Fruit fly (Drosophila melanogaster) whole organism, embryonic: ENCODE data around the gene CG7080.
A peak's percentile ranks its signal among the peaks of the same experiment; 100 is the strongest.

Experiments
- CG10366 ChIP-seq: fragments of 200-800 bp; sonication (Bioruptor generic); IDR thresholded peaks from 2 replicates; pipeline ENCODE4 v1.3.6; 2022; ENCODE audit warnings: missing biosample characterization, missing genetic modification characterization
- CG10959 ChIP-seq: fragments of 200-800 bp; sonication (Bioruptor generic); IDR thresholded peaks from 2 replicates; pipeline ENCODE4 v1.3.6; 2022; ENCODE audit warnings: missing biosample characterization, missing genetic modification characterization
- CG10979 ChIP-seq: fragments of 200-800 bp; sonication (Bioruptor generic); optimal IDR thresholded peaks from 2 replicates; lab custom pipeline; 2018; ENCODE audit warnings: missing biosample characterization, mild to moderate bottlenecking, missing genetic modification characterization, moderate library complexity
- CG11456 ChIP-seq: fragments of 200-800 bp; sonication (Bioruptor generic); IDR thresholded peaks from 3 replicates; pipeline ENCODE4 v1.3.6; 2022; ENCODE audit warnings: missing biosample characterization, missing genetic modification characterization
- CG12769 ChIP-seq: fragments of 200-800 bp; sonication (Bioruptor generic); optimal IDR thresholded peaks from 2 replicates; lab custom pipeline; 2019; ENCODE audit warnings: missing biosample characterization, mild to moderate bottlenecking, missing genetic modification characterization, moderate library complexity
- CG14860 ChIP-seq: fragments of 200-800 bp; sonication (Bioruptor generic); IDR thresholded peaks from 3 replicates; pipeline ENCODE4 v1.3.6; 2022; ENCODE audit warnings: missing biosample characterization, missing genetic modification characterization; ENCODE audit not compliant: partially characterized antibody
- CG17328 ChIP-seq: fragments of 200-800 bp; sonication (Bioruptor generic); IDR thresholded peaks from 2 replicates; pipeline ENCODE4 v1.3.6; 2022; ENCODE audit warnings: missing biosample characterization, missing genetic modification characterization
- CG17385 ChIP-seq: fragments of 200-800 bp; sonication (Bioruptor generic); optimal IDR thresholded peaks from 3 replicates; lab custom pipeline; 2018; ENCODE audit warnings: missing biosample characterization, mild to moderate bottlenecking, missing genetic modification characterization
- CG1832 ChIP-seq: fragments of 200-800 bp; sonication (Bioruptor generic); optimal IDR thresholded peaks from 2 replicates; lab custom pipeline; 2017; ENCODE audit warnings: missing biosample characterization, mild to moderate bottlenecking, missing genetic modification characterization, inconsistent platforms
- CG18764 ChIP-seq: fragments of 200-800 bp; sonication (Bioruptor generic); optimal IDR thresholded peaks from 3 replicates; lab custom pipeline; 2016; ENCODE audit warnings: missing biosample characterization, missing genetic modification characterization
- CG2202 ChIP-seq: fragments of 200-800 bp; sonication (Bioruptor generic); optimal IDR thresholded peaks from 2 replicates; lab custom pipeline; 2018; ENCODE audit warnings: missing biosample characterization, mild to moderate bottlenecking, missing genetic modification characterization
- CG2875 ChIP-seq: fragments of 200-800 bp; sonication (Bioruptor generic); optimal IDR thresholded peaks from 2 replicates; lab custom pipeline; 2017; ENCODE audit warnings: missing biosample characterization, mild to moderate bottlenecking, missing genetic modification characterization, missing genetic modification reagents
- CG2889 ChIP-seq: fragments of 200-800 bp; sonication (Bioruptor generic); IDR thresholded peaks from 3 replicates; pipeline ENCODE4 v1.3.6; 2022; ENCODE audit warnings: missing biosample characterization, missing genetic modification characterization
- CG30403 ChIP-seq: fragments of 200-800 bp; sonication (Bioruptor generic); optimal IDR thresholded peaks from 3 replicates; lab custom pipeline; 2016; ENCODE audit warnings: missing biosample characterization, missing genetic modification characterization
- CG32772 ChIP-seq: fragments of 200-800 bp; sonication (Bioruptor generic); IDR thresholded peaks from 2 replicates; pipeline ENCODE4 v1.3.6; 2022; ENCODE audit warnings: missing biosample characterization, missing genetic modification characterization
- CG34422 ChIP-seq: fragments of 200-800 bp; sonication (Bioruptor generic); IDR thresholded peaks from 3 replicates; pipeline ENCODE4 v1.3.6; 2022; ENCODE audit warnings: missing biosample characterization, missing genetic modification characterization
- CG4707 ChIP-seq: fragments of 200-800 bp; sonication (Bioruptor generic); optimal IDR thresholded peaks from 2 replicates; lab custom pipeline; 2018; ENCODE audit warnings: missing biosample characterization, mild to moderate bottlenecking, missing genetic modification characterization, moderate library complexity
- CG5245 ChIP-seq: fragments of 200-800 bp; sonication (Bioruptor generic); optimal IDR thresholded peaks from 3 replicates; lab custom pipeline; 2016; ENCODE audit warnings: missing biosample characterization, missing genetic modification characterization
- CG6791 ChIP-seq: fragments of 200-800 bp; sonication (Bioruptor generic); IDR thresholded peaks from 3 replicates; pipeline ENCODE4 v1.3.6; 2022; ENCODE audit warnings: missing biosample characterization, missing genetic modification characterization; ENCODE audit not compliant: partially characterized antibody
- CG7987 ChIP-seq: fragments of 200-800 bp; sonication (Bioruptor generic); optimal IDR thresholded peaks from 2 replicates; lab custom pipeline; 2018; ENCODE audit warnings: missing biosample characterization, mild to moderate bottlenecking, missing genetic modification characterization, moderate library complexity
- CG8359 ChIP-seq: fragments of 200-800 bp; sonication (Bioruptor generic); optimal IDR thresholded peaks from 2 replicates; lab custom pipeline; 2017; ENCODE audit warnings: missing biosample characterization, mild to moderate bottlenecking, missing genetic modification characterization, borderline replicate concordance
- CG8944 ChIP-seq: fragments of 200-800 bp; sonication (Bioruptor generic); optimal IDR thresholded peaks from 3 replicates; lab custom pipeline; 2016; ENCODE audit warnings: missing biosample characterization, missing genetic modification characterization
- Dek ChIP-seq: fragments of 200-800 bp; sonication (Bioruptor generic); optimal IDR thresholded peaks from 3 replicates; lab custom pipeline; 2019; ENCODE audit warnings: missing biosample characterization, mild to moderate bottlenecking, missing genetic modification characterization, moderate library complexity
- Drgx ChIP-seq: fragments of 200-800 bp; sonication (Bioruptor generic); IDR thresholded peaks from 2 replicates; pipeline ENCODE4 v1.3.6; 2022; ENCODE audit warnings: missing biosample characterization, missing genetic modification characterization
- Ets97D ChIP-seq: fragments of 200-800 bp; sonication (Bioruptor generic); optimal IDR thresholded peaks from 3 replicates; lab custom pipeline; 2016; ENCODE audit warnings: missing biosample characterization, missing genetic modification characterization
- Fer1 ChIP-seq: fragments of 200-800 bp; sonication (Bioruptor generic); optimal IDR thresholded peaks from 2 replicates; lab custom pipeline; 2017; ENCODE audit warnings: missing biosample characterization, mild to moderate bottlenecking, missing genetic modification characterization
- Fer3 ChIP-seq: fragments of 200-800 bp; sonication (Bioruptor generic); optimal IDR thresholded peaks from 2 replicates; lab custom pipeline; 2018; ENCODE audit warnings: missing biosample characterization, mild to moderate bottlenecking, missing genetic modification characterization, moderate library complexity
- Hsf ChIP-seq: fragments of 200-800 bp; sonication (Bioruptor generic); optimal IDR thresholded peaks from 3 replicates; lab custom pipeline; 2016; ENCODE audit warnings: missing biosample characterization, missing genetic modification characterization
- MESR4 ChIP-seq: fragments of 200-800 bp; sonication (Bioruptor generic); optimal IDR thresholded peaks from 2 replicates; lab custom pipeline; 2018; ENCODE audit warnings: missing biosample characterization, mild to moderate bottlenecking, missing genetic modification characterization, moderate library complexity
- NC2β ChIP-seq: fragments of 200-800 bp; sonication (Bioruptor generic); optimal IDR thresholded peaks from 2 replicates; lab custom pipeline; 2016; ENCODE audit warnings: missing biosample characterization, missing genetic modification characterization
- Opbp ChIP-seq: fragments of 200-800 bp; sonication (Bioruptor generic); IDR thresholded peaks from 3 replicates; pipeline ENCODE4 v1.3.6; 2022; ENCODE audit warnings: missing biosample characterization, missing genetic modification characterization; ENCODE audit not compliant: partially characterized antibody
- Optix ChIP-seq: fragments of 200-800 bp; sonication (Bioruptor generic); IDR thresholded peaks from 3 replicates; pipeline ENCODE4 v1.3.6; 2022; ENCODE audit warnings: missing biosample characterization, missing genetic modification characterization
- Ssrp ChIP-seq: fragments of 200-800 bp; sonication (Bioruptor generic); optimal IDR thresholded peaks from 2 replicates; lab custom pipeline; 2018; ENCODE audit warnings: missing biosample characterization, mild to moderate bottlenecking, missing genetic modification characterization, moderate library complexity
- Xrp1 ChIP-seq: fragments of 200-800 bp; sonication (Bioruptor generic); IDR thresholded peaks from 2 replicates; pipeline ENCODE4 v1.3.6; 2022; ENCODE audit warnings: missing biosample characterization, missing genetic modification characterization
- amos ChIP-seq: fragments of 200-800 bp; sonication (Bioruptor generic); IDR thresholded peaks from 2 replicates; pipeline ENCODE4 v1.3.6; 2022; ENCODE audit warnings: missing biosample characterization, missing genetic modification characterization; ENCODE audit not compliant: partially characterized antibody
- bsh ChIP-seq, 2 experiments: fragments of 200-800 bp; sonication (Bioruptor generic); optimal IDR thresholded peaks; 2 replicates each; lab custom pipeline; 2017 to 2018; ENCODE audit warnings: mild to moderate bottlenecking in 2 of 2, missing biosample characterization in 2 of 2, missing genetic modification characterization in 2 of 2, moderate library complexity in 1 of 2
- dmrt11E ChIP-seq: fragments of 200-800 bp; sonication (Bioruptor generic); optimal IDR thresholded peaks from 3 replicates; lab custom pipeline; 2018; ENCODE audit warnings: missing biosample characterization, mild to moderate bottlenecking, missing genetic modification characterization, moderate library complexity
- fd102C ChIP-seq: fragments of 200-800 bp; sonication (Bioruptor generic); optimal IDR thresholded peaks from 2 replicates; lab custom pipeline; 2018; ENCODE audit warnings: missing biosample characterization, mild to moderate bottlenecking, missing genetic modification characterization, moderate library complexity
- fd96Cb ChIP-seq: fragments of 200-800 bp; sonication (Bioruptor generic); optimal IDR thresholded peaks from 2 replicates; lab custom pipeline; 2018; ENCODE audit warnings: missing biosample characterization, mild to moderate bottlenecking, missing genetic modification characterization, moderate library complexity
- hbn ChIP-seq: fragments of 200-800 bp; sonication (Bioruptor generic); IDR thresholded peaks from 2 replicates; pipeline ENCODE4 v1.3.6; 2022; ENCODE audit warnings: missing biosample characterization, missing genetic modification characterization; ENCODE audit not compliant: partially characterized antibody
- lilli ChIP-seq: fragments of 200-800 bp; sonication (Bioruptor generic); optimal IDR thresholded peaks from 3 replicates; lab custom pipeline; 2016; ENCODE audit warnings: missing biosample characterization, missing genetic modification characterization
- phol ChIP-seq: fragments of 200-800 bp; sonication (Bioruptor generic); optimal IDR thresholded peaks from 3 replicates; lab custom pipeline; 2018; ENCODE audit warnings: missing biosample characterization, mild to moderate bottlenecking, missing genetic modification characterization, moderate library complexity
- prd ChIP-seq, 3 experiments: fragments of >200 bp in 2 of 3; fragments of 200-800 bp in 1 of 3; sonication (Bioruptor generic) in 1 of 3; optimal IDR thresholded peaks in 2 of 3; IDR thresholded peaks in 1 of 3; 2 replicates in 2 of 3; 3 replicates in 1 of 3; pipeline versions ENCODE4 v1.3.6 to Lab custom; 2017 to 2022; ENCODE audit warnings: missing biosample characterization in 1 of 3, missing genetic modification characterization in 1 of 3
- psq ChIP-seq: fragments of 200-800 bp; sonication (Bioruptor generic); optimal IDR thresholded peaks from 2 replicates; lab custom pipeline; 2017; ENCODE audit warnings: missing biosample characterization, missing genetic modification characterization
- pum ChIP-seq: fragments of 200-800 bp; sonication (Bioruptor generic); optimal IDR thresholded peaks from 2 replicates; lab custom pipeline; 2016; ENCODE audit warnings: missing biosample characterization, missing genetic modification characterization
- pzg ChIP-seq: fragments of 200-800 bp; sonication (Bioruptor generic); optimal IDR thresholded peaks from 3 replicates; lab custom pipeline; 2018; ENCODE audit warnings: missing biosample characterization, mild to moderate bottlenecking, missing genetic modification characterization, moderate library complexity
- row ChIP-seq: fragments of 200-800 bp; sonication (Bioruptor generic); IDR thresholded peaks from 3 replicates; pipeline ENCODE4 v1.3.6; 2022; ENCODE audit warnings: missing biosample characterization, missing genetic modification characterization
- sens ChIP-seq: fragments of 200-800 bp; sonication (Bioruptor generic); peaks from one replicate; lab custom pipeline; 2016; ENCODE audit warnings: missing biosample characterization, missing genetic modification characterization
- slou ChIP-seq: fragments of 200-800 bp; sonication (Bioruptor generic); optimal IDR thresholded peaks from 3 replicates; lab custom pipeline; 2016; ENCODE audit warnings: missing biosample characterization, missing genetic modification characterization
- zf30C ChIP-seq: fragments of 200-800 bp; sonication (Bioruptor generic); optimal IDR thresholded peaks from 3 replicates; lab custom pipeline; 2018; ENCODE audit warnings: missing biosample characterization, mild to moderate bottlenecking, missing genetic modification characterization

CG7080 gene

dm6 chr3R:22324736-22325135, 4.4 kb upstream of the CG7080 start (continued):
- TF ChIP-seq lilli (no peak), Fer1 (no peak), CG34422 (GFP tag; lab: Robert Waterston, UW) (no peak), CG30403 (no peak), CG10366 (GFP tag; lab: Robert Waterston, UW) (no peak), CG10979 (tag; lab: Kevin White, UChicago) (peak; percentile 56), CG1832 (GFP tag; lab: Kevin White, UChicago) (no peak), CG8359 (GFP tag; lab: Kevin White, UChicago) (no peak), CG17385 (GFP tag; lab: Kevin White, UChicago) (no peak), sens (GFP tag; lab: Kevin White, UChicago) (peak; percentile 32), pzg (GFP tag; lab: Kevin White, UChicago) (no peak), Ets97D (GFP tag; lab: Kevin White, UChicago) (no peak), Optix (no peak), prd (optimal IDR thresholded peaks at IDR 0.05; lab: Kevin White, UChicago) (no peak), prd (GFP tag; IDR thresholded peaks at IDR 0.05; lab: Robert Waterston, UW) (no peak), psq (GFP tag; lab: Kevin White, UChicago) (no peak), CG32772 (GFP tag; lab: Robert Waterston, UW) (0 out of 2 replicates have a peak, but pooled peaks have one; percentile 5), Opbp (GFP tag; lab: Robert Waterston, UW) (no peak), row (GFP tag; lab: Robert Waterston, UW) (peak; percentile 43; the same call in 1 of the 3 replicates), Fer3 (tag; lab: Kevin White, UChicago) (no peak), CG2202 (tag; lab: Kevin White, UChicago) (peak; percentile 15), amos (GFP tag; lab: Robert Waterston, UW) (no peak), MESR4 (no peak), CG10959 (GFP tag; lab: Robert Waterston, UW) (0 out of 2 replicates have a peak, but pooled peaks have one; percentile 27), Drgx (peak; percentile 57; the same call in 1 of the 2 replicates), Dek (tag; lab: Kevin White, UChicago) (no peak), fd102C (GFP tag; lab: Kevin White, UChicago) (no peak), phol (tag; lab: Kevin White, UChicago) (peak; percentile 42), bsh (GFP tag; optimal IDR thresholded peaks at IDR 0.05; lab: Kevin White, UChicago) (peak; percentile 63), CG5245 (GFP tag; lab: Kevin White, UChicago) (no peak), pum (GFP tag; lab: Kevin White, UChicago) (no peak), CG14860 (GFP tag; lab: Robert Waterston, UW) (no peak), CG2875 (peak; percentile 37), CG7987 (GFP tag; lab: Kevin White, UChicago) (no peak), fd96Cb (tag; lab: Kevin White, UChicago) (peak; percentile 4), CG11456 (GFP tag; lab: Robert Waterston, UW) (no peak), Ssrp (tag; lab: Kevin White, UChicago) (no peak), CG12769 (no peak), CG4707 (GFP tag; lab: Kevin White, UChicago) (no peak), Hsf (GFP tag; lab: Kevin White, UChicago) (no peak), hbn (no peak), zf30C (peak; percentile 62), slou (GFP tag; lab: Kevin White, UChicago) (no peak), CG8944 (no peak), NC2β (GFP tag; lab: Kevin White, UChicago) (no peak), CG17328 (GFP tag; lab: Robert Waterston, UW) (peak; percentile 40; the same call in 1 of the 2 replicates), CG6791 (no peak), CG2889 (GFP tag; lab: Robert Waterston, UW) (no peak), Xrp1 (GFP tag; lab: Robert Waterston, UW) (peak; percentile 58; the same call in 1 of the 2 replicates), CG18764 (GFP tag; lab: Kevin White, UChicago) (no peak), dmrt11E (tag; lab: Kevin White, UChicago) (peak; percentile 53)
